Fruit fly (Drosophila melanogaster): Measurements from ENCODE around the gene Top2.

The Top2 gene

DNA sequence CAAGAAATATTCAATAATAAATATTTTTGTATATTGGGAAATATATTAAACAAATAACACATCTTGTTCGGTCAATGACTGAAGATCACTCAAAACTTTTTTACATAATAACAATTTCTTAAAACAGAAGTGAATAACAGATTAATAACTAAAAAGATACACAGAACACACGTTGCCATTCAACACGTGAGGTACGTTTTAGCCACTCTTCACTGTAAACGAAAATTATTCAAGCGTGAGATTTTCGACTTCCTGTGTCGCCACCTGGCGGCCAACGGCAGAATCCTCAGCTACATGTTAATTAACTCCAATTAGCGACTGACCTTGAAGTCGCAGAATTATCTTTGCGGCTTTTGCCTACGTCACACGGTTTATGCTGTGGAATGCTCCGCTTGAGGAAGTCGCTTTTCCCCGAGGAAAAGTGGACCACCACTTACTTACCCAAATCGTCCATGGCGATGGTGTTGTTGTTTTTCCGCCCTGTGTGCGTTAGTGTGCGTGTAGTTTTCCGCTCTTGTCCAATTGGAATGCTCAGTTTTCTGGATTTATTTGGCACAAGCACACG, 27.4 kb downstream of the Top2 start (continued):
- TF ChIP-seq slbo (GFP tag; IDR thresholded peaks at IDR 0.05) (peak; percentile 85), lola (GFP tag; optimal IDR thresholded peaks at IDR 0.05) (peak in 1 of 3 experiments; percentile 62), gsb-n (tag; optimal IDR thresholded peaks at IDR 0.05) (peak; percentile 64), trem (tag; optimal IDR thresholded peaks at IDR 0.05) (peak; percentile 57), CG7271 (tag; optimal IDR thresholded peaks at IDR 0.05) (no peak), Nf-YB (GFP tag; optimal IDR thresholded peaks at IDR 0.05) (no peak), CG34422 (GFP tag; IDR thresholded peaks at IDR 0.05) (peak; percentile 55; the same call in 2 of the 3 replicates), CG30403 (GFP tag; optimal IDR thresholded peaks at IDR 0.05) (peak; percentile 83), ash1 (GFP tag; optimal IDR thresholded peaks at IDR 0.05) (no peak), gcm (GFP tag; optimal IDR thresholded peaks at IDR 0.05) (peak; percentile 17), pum (GFP tag; optimal IDR thresholded peaks at IDR 0.05) (peak; percentile 58), cad (GFP tag; optimal IDR thresholded peaks at IDR 0.05) (no peak), HLH3B (GFP tag; IDR thresholded peaks at IDR 0.05) (peak; percentile 70), Side (GFP tag; optimal IDR thresholded peaks at IDR 0.05) (peak; percentile 55), lmd (GFP tag; IDR thresholded peaks at IDR 0.05) (peak; percentile 73), Lpt (GFP tag; optimal IDR thresholded peaks at IDR 0.05) (peak; percentile 77), corto (GFP tag; optimal IDR thresholded peaks at IDR 0.05) (peak; percentile 11), CG12155 (GFP tag; optimal IDR thresholded peaks at IDR 0.05) (peak; percentile 44), CG33557 (GFP tag; optimal IDR thresholded peaks at IDR 0.05) (peak; percentile 39), Six4 (GFP tag; optimal IDR thresholded peaks at IDR 0.05) (peak; percentile 35), CG31388 (GFP tag; optimal IDR thresholded peaks at IDR 0.05) (peak; percentile 34), CG10979 (tag; optimal IDR thresholded peaks at IDR 0.05) (peak; percentile 75), CG8478 (optimal IDR thresholded peaks at IDR 0.05) (no peak), Antp (GFP tag; optimal IDR thresholded peaks at IDR 0.05) (peak; percentile 64), Atf-2 (GFP tag; optimal IDR thresholded peaks at IDR 0.05) (peak; percentile 40), CG34224 (GFP tag; IDR thresholded peaks at IDR 0.05; ENCODE audit: partially characterized antibody) (no peak), CG10543 (GFP tag; optimal IDR thresholded peaks at IDR 0.05) (peak; percentile 72), dimm (GFP tag; IDR thresholded peaks at IDR 0.05) (no peak), slp2 (GFP tag; optimal IDR thresholded peaks at IDR 0.05) (peak; percentile 47), Taf1 (GFP tag; IDR thresholded peaks at IDR 0.05) (peak; percentile 55), cas (GFP tag; IDR thresholded peaks at IDR 0.05) (no peak), cato (GFP tag; optimal IDR thresholded peaks at IDR 0.05; ENCODE audit: borderline replicate concordance) (peak; percentile 28), esg (GFP tag; conservative IDR thresholded peaks at IDR 0.05) (peak; percentile 69), mld (GFP tag; IDR thresholded peaks at IDR 0.05; ENCODE audit: partially characterized antibody) (no peak), fru (optimal IDR thresholded peaks at IDR 0.05) (no peak), CG1024 (GFP tag; IDR thresholded peaks at IDR 0.05) (no peak), cwo (GFP tag; optimal IDR thresholded peaks at IDR 0.05) (peak; percentile 72), Vsx1 (GFP tag; optimal IDR thresholded peaks at IDR 0.05) (peak; percentile 88), Usf (GFP tag; optimal IDR thresholded peaks at IDR 0.05) (peak; percentile 39), CG8388 (GFP tag; optimal IDR thresholded peaks at IDR 0.05) (peak; percentile 72), Awh (GFP tag; IDR thresholded peaks at IDR 0.05) (peak; percentile 81), CkIIα-i1 (GFP tag; IDR thresholded peaks at IDR 0.05) (no peak), CG10209 (GFP tag; optimal IDR thresholded peaks at IDR 0.05) (peak; percentile 57), C15 (GFP tag; IDR thresholded peaks at IDR 0.05) (no peak), sens (GFP tag) (peak; percentile 91), Med (GFP tag) (peak; percentile 92), ewg (GFP tag; optimal IDR thresholded peaks at IDR 0.05) (peak; percentile 10), CG9876 (GFP tag; optimal IDR thresholded peaks at IDR 0.05) (peak; percentile 39), gem (tag; optimal IDR thresholded peaks at IDR 0.05) (peak; percentile 85), twi (tag; optimal IDR thresholded peaks at IDR 0.05) (peak; percentile 45), CG31365 (tag; optimal IDR thresholded peaks at IDR 0.05) (no peak)

Measured in whole organism, embryonic.